Fruit fly (Drosophila melanogaster) whole organism, pupa: ENCODE results near the gene CG5608.

Experiments
- CG10348 ChIP-seq: fragments of 200-800 bp; sonication (Bioruptor generic); IDR thresholded peaks from 2 replicates; pipeline ENCODE4 v1.3.6; 2022; ENCODE audit warnings: missing biosample characterization, missing genetic modification characterization
- CG12605 ChIP-seq: fragments of 200-800 bp; sonication (Bioruptor generic); IDR thresholded peaks from 2 replicates; pipeline ENCODE4 v1.3.6; 2022; ENCODE audit warnings: missing biosample characterization, missing genetic modification characterization
- CG13204 ChIP-seq: fragments of 200-800 bp; sonication (Bioruptor generic); optimal IDR thresholded peaks from 2 replicates; lab custom pipeline; 2018; ENCODE audit warnings: missing biosample characterization, mild to moderate bottlenecking, missing genetic modification characterization, moderate library complexity
- CG14655 ChIP-seq: fragments of 200-800 bp; sonication (Bioruptor generic); optimal IDR thresholded peaks from 3 replicates; lab custom pipeline; 2017; ENCODE audit warnings: mild to moderate bottlenecking, missing biosample characterization, missing genetic modification reagents, missing genetic modification characterization
- CG15710 ChIP-seq: fragments of 200-800 bp; sonication (Bioruptor generic); optimal IDR thresholded peaks from 2 replicates; lab custom pipeline; 2018; ENCODE audit warnings: missing biosample characterization, mild to moderate bottlenecking, missing genetic modification characterization, moderate library complexity
- CG17806 ChIP-seq: fragments of 200-800 bp; sonication (Bioruptor generic); optimal IDR thresholded peaks from 2 replicates; lab custom pipeline; 2018; ENCODE audit warnings: missing biosample characterization, mild to moderate bottlenecking, missing genetic modification characterization, moderate library complexity
- CG32121 ChIP-seq: fragments of 200-800 bp; sonication (Bioruptor generic); IDR thresholded peaks from 2 replicates; pipeline ENCODE4 v1.3.6; 2022; ENCODE audit warnings: missing biosample characterization, missing genetic modification characterization
- CG34367 ChIP-seq: fragments of 200-800 bp; sonication (Bioruptor generic); optimal IDR thresholded peaks from 2 replicates; lab custom pipeline; 2018; ENCODE audit warnings: missing biosample characterization, mild to moderate bottlenecking, missing genetic modification characterization
- CG4496 ChIP-seq: fragments of 200-800 bp; sonication (Bioruptor generic); IDR thresholded peaks from 3 replicates; pipeline ENCODE4 v1.3.6; 2022; ENCODE audit warnings: missing biosample characterization, missing genetic modification characterization
- CG8159 ChIP-seq: fragments of 200-800 bp; sonication (Bioruptor generic); optimal IDR thresholded peaks from 3 replicates; lab custom pipeline; 2018; ENCODE audit warnings: missing biosample characterization, mild to moderate bottlenecking, missing genetic modification characterization, moderate library complexity
- CG8301 ChIP-seq: fragments of 200-800 bp; sonication (Bioruptor generic); optimal IDR thresholded peaks from 2 replicates; lab custom pipeline; 2018; ENCODE audit warnings: missing biosample characterization, mild to moderate bottlenecking, missing genetic modification characterization
- CG9948 ChIP-seq: fragments of 200-800 bp; sonication (Bioruptor generic); optimal IDR thresholded peaks from 2 replicates; lab custom pipeline; 2018; ENCODE audit warnings: missing biosample characterization, mild to moderate bottlenecking, missing genetic modification characterization, moderate library complexity
- D1 ChIP-seq: fragments of 200-800 bp; sonication (Bioruptor generic); optimal IDR thresholded peaks from 2 replicates; lab custom pipeline; 2018; ENCODE audit warnings: missing biosample characterization, mild to moderate bottlenecking, missing genetic modification characterization, moderate library complexity
- EcR ChIP-seq: fragments of 200-800 bp; sonication (Bioruptor generic); optimal IDR thresholded peaks from 3 replicates; lab custom pipeline; 2019; ENCODE audit warnings: missing biosample characterization, missing genetic modification characterization, mild to moderate bottlenecking, moderate library complexity, missing genetic modification reagents
- Ets98B ChIP-seq: fragments of 200-800 bp; sonication (Bioruptor generic); IDR thresholded peaks from 2 replicates; pipeline ENCODE4 v1.3.6; 2022; ENCODE audit warnings: missing biosample characterization, missing genetic modification characterization
- Pif1A ChIP-seq: fragments of 200-800 bp; sonication (Bioruptor generic); optimal IDR thresholded peaks from 3 replicates; lab custom pipeline; 2016; ENCODE audit warnings: missing biosample characterization, missing genetic modification characterization
- Pif1B ChIP-seq: fragments of 200-800 bp; sonication (Bioruptor generic); optimal IDR thresholded peaks from 3 replicates; lab custom pipeline; 2016; ENCODE audit warnings: missing biosample characterization, missing genetic modification characterization
- Snoo ChIP-seq: fragments of 200-800 bp; sonication (Bioruptor generic); optimal IDR thresholded peaks from 3 replicates; lab custom pipeline; 2017; ENCODE audit warnings: missing biosample characterization, mild to moderate bottlenecking, missing genetic modification characterization, inconsistent platforms
- fd96Ca ChIP-seq: fragments of 200-800 bp; sonication (Bioruptor generic); IDR thresholded peaks from 3 replicates; pipeline ENCODE4 v1.3.6; 2022; ENCODE audit warnings: missing biosample characterization, missing genetic modification characterization
- gl ChIP-seq: fragments of 200-800 bp; sonication (Bioruptor generic); optimal IDR thresholded peaks from 2 replicates; lab custom pipeline; 2018; ENCODE audit warnings: missing biosample characterization, mild to moderate bottlenecking, missing genetic modification characterization
- rn ChIP-seq: fragments of 200-800 bp; sonication (Bioruptor generic); IDR thresholded peaks from 2 replicates; pipeline ENCODE4 v1.3.6; 2022; ENCODE audit warnings: missing biosample characterization, missing genetic modification characterization

CG5608 gene

DNA sequence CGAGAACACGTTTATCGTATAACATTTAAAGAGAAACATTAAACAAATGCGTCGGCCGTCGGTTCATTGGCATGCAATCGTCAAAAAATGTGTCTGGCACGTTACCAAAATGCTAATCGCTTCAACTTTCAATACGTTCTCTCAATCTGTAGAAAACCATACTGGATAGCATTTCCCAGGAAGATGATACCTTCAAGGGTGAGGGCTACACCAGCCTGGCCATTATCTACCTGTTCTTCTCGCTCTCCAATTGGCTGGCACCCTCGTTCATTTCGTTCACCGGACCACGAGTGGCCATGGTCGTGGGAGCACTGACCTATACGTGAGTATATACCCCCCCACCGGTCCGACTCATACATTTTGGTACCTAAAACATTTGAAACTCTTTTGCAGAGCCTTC is 10.6 kb downstream of the CG5608 start:
- TF ChIP-seq CG8159 (tag; lab: Kevin White, UChicago) (no peak), EcR (GFP tag; lab: Kevin White, UChicago) (peak; percentile 77)

DNA sequence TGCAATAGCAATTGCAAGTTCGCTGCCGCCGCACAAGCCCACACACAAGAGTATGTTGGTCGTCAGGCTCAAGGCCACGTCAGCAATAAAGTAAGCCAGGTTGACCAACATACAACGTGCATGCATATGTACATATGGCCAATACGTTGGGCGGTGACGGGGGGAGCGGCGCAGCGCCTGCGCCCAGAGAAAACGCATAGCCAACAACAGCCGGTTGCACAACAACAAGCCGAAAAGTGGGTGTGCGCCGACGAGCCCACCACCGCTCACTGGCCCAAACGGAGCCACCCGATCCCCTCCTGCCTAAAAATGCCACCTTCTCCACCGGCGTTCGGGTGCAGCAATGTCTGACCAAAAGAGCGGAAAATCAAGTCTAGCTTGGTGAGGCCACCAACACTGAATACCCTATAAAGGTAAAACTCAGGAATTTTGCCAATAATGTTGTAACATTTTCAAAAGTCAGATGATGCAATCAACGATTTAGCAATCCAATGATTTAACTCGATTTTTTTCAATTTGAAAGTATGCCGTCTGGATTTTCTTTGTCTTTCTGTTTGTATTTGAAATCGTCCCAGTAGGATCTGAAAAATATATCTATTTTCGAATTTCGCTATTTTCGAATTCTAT is 13.1 kb downstream of the CG5608 start, which contains the start of gene CG5509:
CG5509 (plus strand) TSS at position 577 of the 627 bp plus-strand sequence.
- no peak for TF ChIP-seq fd96Ca (GFP tag; lab: Robert Waterston, UW)
- TF ChIP-seq CG4496 (GFP tag; lab: Robert Waterston, UW), result 0 out of 3 replicates have a peak, but pooled peaks have one; percentile 22
- no peak for TF ChIP-seq CG9948 (tag; lab: Kevin White, UChicago)
- no peak for TF ChIP-seq rn (GFP tag; lab: Robert Waterston, UW)
- TF ChIP-seq Ets98B (GFP tag; lab: Robert Waterston, UW), result peak; percentile 43
- TF ChIP-seq gl (tag; lab: Kevin White, UChicago), result no peak
- no peak for TF ChIP-seq CG32121
- no peak for TF ChIP-seq D1 (tag; lab: Kevin White, UChicago)
- TF ChIP-seq CG8301 (tag; lab: Kevin White, UChicago), result no peak
- TF ChIP-seq CG10348 (GFP tag; lab: Robert Waterston, UW), result 0 out of 2 replicates have a peak, but pooled peaks have one; percentile 9
- no peak for TF ChIP-seq CG15710 (tag; lab: Kevin White, UChicago)
- no peak for TF ChIP-seq CG34367
- no peak for TF ChIP-seq Pif1B
- no peak for TF ChIP-seq Pif1A (GFP tag; lab: Kevin White, UChicago)
- no peak for TF ChIP-seq CG8159 (tag; lab: Kevin White, UChicago)
- no peak for TF ChIP-seq CG12605 (GFP tag; lab: Robert Waterston, UW)
- TF ChIP-seq EcR (GFP tag; lab: Kevin White, UChicago), result peak; percentile 63
- peak; percentile 92 for TF ChIP-seq CG13204 (GFP tag; lab: Kevin White, UChicago)

DNA sequence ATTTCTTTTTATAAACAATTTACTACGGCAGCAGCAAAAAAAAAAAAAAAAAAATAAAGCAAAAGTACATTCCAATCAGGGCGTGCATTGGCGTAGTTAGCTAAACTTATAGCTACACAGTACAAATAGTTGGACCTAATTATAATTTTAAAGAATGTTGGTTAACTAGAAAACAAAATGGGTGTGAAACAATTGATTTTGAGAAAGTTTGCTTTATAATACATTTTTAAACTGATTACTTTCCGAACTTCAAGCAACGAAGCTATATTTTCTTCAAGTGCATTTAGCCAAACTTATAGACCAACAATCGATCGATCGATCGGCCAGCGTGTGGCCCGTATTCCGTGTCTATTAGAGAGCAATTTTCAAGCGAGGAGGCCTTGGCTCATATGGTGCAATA is 13.7 kb downstream of the CG5608 start:
- peak; percentile 22 for TF ChIP-seq CG9948 (tag; lab: Kevin White, UChicago)
- TF ChIP-seq Ets98B (GFP tag; lab: Robert Waterston, UW), result peak; percentile 29
- no peak for TF ChIP-seq rn (GFP tag; lab: Robert Waterston, UW)
- TF ChIP-seq CG14655, result no peak
- peak; percentile 22; the same call in 1 of the 2 replicates for TF ChIP-seq CG32121
- TF ChIP-seq D1 (tag; lab: Kevin White, UChicago), result no peak
- TF ChIP-seq Snoo, result no peak
- no peak for TF ChIP-seq gl (tag; lab: Kevin White, UChicago)
- 0 out of 3 replicates have a peak, but pooled peaks have one; percentile 49 for TF ChIP-seq CG4496 (GFP tag; lab: Robert Waterston, UW)
- TF ChIP-seq CG12605 (GFP tag; lab: Robert Waterston, UW), result 0 out of 2 replicates have a peak, but pooled peaks have one; percentile 35
- TF ChIP-seq EcR (GFP tag; lab: Kevin White, UChicago), result no peak
- no peak for TF ChIP-seq CG13204 (GFP tag; lab: Kevin White, UChicago)
- no peak for TF ChIP-seq Pif1A (GFP tag; lab: Kevin White, UChicago)
- TF ChIP-seq CG15710 (tag; lab: Kevin White, UChicago), result peak; percentile 21
- peak; percentile 32 for TF ChIP-seq CG8159 (tag; lab: Kevin White, UChicago)
- 0 out of 2 replicates have a peak, but pooled peaks have one; percentile 11 for TF ChIP-seq CG10348 (GFP tag; lab: Robert Waterston, UW)
- TF ChIP-seq CG17806, result peak; percentile 27
- TF ChIP-seq fd96Ca (GFP tag; lab: Robert Waterston, UW), result no peak
- no peak for TF ChIP-seq Pif1B
- peak; percentile 15 for TF ChIP-seq CG34367
- peak; percentile 20 for TF ChIP-seq CG8301 (tag; lab: Kevin White, UChicago)
- TF ChIP-seq, all 21 proteins: peak for 11

DNA sequence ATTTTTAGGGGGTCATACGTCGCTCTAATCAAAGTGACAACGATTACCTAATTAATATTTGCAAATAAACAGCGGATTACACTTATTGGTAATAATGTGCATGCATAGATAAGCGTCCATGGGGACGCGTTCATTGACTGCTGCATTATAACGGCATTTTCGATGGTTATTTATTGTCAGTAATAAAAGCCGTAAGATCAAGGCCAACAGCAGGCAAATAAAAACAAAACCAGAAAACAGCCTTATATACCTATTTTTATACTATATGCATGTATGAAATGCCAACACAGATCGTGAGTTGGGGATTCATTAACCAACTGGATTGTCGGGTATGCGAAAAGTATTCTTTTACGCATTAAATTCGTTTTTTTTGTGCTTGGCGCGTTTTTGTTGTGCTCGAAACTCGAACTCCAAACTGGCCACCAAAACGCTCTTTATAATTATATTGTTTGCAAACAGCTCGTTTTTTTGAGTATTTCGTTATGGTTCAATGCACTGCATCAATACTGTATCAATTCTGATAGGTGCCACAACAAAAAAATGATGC is 14.3 kb downstream of the CG5608 start:
- no peak for TF ChIP-seq Ets98B (GFP tag; lab: Robert Waterston, UW)
- TF ChIP-seq EcR (GFP tag; lab: Kevin White, UChicago), result peak; percentile 91

DNA sequence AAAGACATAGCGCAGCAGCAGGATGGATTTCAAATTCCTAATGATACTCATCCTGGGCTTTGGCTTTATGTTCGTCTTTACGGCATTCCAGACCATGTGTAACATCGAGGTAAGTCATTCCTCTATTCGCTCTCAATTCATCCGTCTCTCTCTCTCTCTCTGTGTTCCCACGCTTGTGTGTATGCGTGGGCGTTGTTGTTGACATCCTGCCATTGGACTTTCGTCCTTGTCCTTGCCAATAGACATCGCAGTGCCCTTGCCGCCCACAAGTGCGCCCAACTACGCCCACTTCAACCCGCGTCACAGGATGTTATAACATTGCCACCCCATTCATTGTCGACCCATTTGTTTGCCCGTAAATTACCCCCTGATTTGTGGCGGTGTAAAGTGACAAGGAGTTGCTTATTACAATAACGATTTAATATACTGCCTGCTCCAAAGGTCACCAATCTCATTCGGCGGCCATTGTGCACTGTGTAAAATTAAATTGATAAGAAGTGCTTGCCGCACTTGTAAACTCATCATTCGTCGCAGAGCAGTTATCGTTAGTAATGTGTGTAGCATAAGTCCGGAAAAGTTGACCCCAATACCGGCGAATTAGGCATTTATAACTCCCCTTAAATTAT is 15.4 kb downstream of the CG5608 start:
- TF ChIP-seq fd96Ca (GFP tag; lab: Robert Waterston, UW) (peak; percentile 24; the same call in 1 of the 3 replicates), CG34367 (no peak), CG32121 (peak; percentile 43), Snoo (no peak), CG15710 (tag; lab: Kevin White, UChicago) (no peak), CG8159 (tag; lab: Kevin White, UChicago) (peak; percentile 18), Ets98B (GFP tag; lab: Robert Waterston, UW) (no peak), Pif1A (GFP tag; lab: Kevin White, UChicago) (peak; percentile 5), EcR (GFP tag; lab: Kevin White, UChicago) (peak; percentile 34), CG13204 (GFP tag; lab: Kevin White, UChicago) (peak; percentile 52), rn (GFP tag; lab: Robert Waterston, UW) (no peak), CG4496 (GFP tag; lab: Robert Waterston, UW) (no peak; the same call in 2 of the 3 replicates), CG9948 (tag; lab: Kevin White, UChicago) (peak; percentile 5), Pif1B (no peak), CG12605 (GFP tag; lab: Robert Waterston, UW) (no peak), gl (tag; lab: Kevin White, UChicago) (peak; percentile 51), D1 (tag; lab: Kevin White, UChicago) (no peak)
- TF ChIP-seq, all 21 proteins: peak for 8
